Fruit fly (Drosophila melanogaster) whole organism, embryonic: ENCODE data around the gene sordd2.

Source experiments
- B-H2 ChIP-seq: fragments of 200-800 bp; sonication (Bioruptor generic); optimal IDR thresholded peaks from 2 replicates; lab custom pipeline; 2018; ENCODE audit warnings: missing biosample characterization, mild to moderate bottlenecking, missing genetic modification characterization
- CG1024 ChIP-seq: fragments of 200-800 bp; sonication (Bioruptor generic); IDR thresholded peaks from 2 replicates; pipeline ENCODE4 v1.3.6; 2022; ENCODE audit warnings: missing biosample characterization, missing genetic modification characterization
- CG10267 ChIP-seq: fragments of 200-800 bp; sonication (Bioruptor generic); optimal IDR thresholded peaks from 2 replicates; lab custom pipeline; 2018; ENCODE audit warnings: missing biosample characterization, mild to moderate bottlenecking, missing genetic modification characterization, moderate library complexity
- CG10431 ChIP-seq: fragments of 200-800 bp; sonication (Bioruptor generic); optimal IDR thresholded peaks from 3 replicates; lab custom pipeline; 2018; ENCODE audit warnings: missing biosample characterization, mild to moderate bottlenecking, missing genetic modification characterization
- CG11093 ChIP-seq: fragments of 200-800 bp; sonication (Bioruptor generic); IDR thresholded peaks from 3 replicates; pipeline ENCODE4 v1.3.6; 2022; ENCODE audit warnings: missing biosample characterization, missing genetic modification characterization
- CG13123 ChIP-seq: fragments of 200-800 bp; sonication (Bioruptor generic); optimal IDR thresholded peaks from 2 replicates; lab custom pipeline; 2016; ENCODE audit warnings: missing biosample characterization, missing genetic modification characterization
- CG14965 ChIP-seq: fragments of 200-800 bp; sonication (Bioruptor generic); optimal IDR thresholded peaks from 2 replicates; lab custom pipeline; 2016; ENCODE audit warnings: missing biosample characterization, missing genetic modification characterization, borderline replicate concordance
- CG15479 ChIP-seq: fragments of 200-800 bp; sonication (Bioruptor generic); optimal IDR thresholded peaks from 3 replicates; lab custom pipeline; 2019; ENCODE audit warnings: missing biosample characterization, mild to moderate bottlenecking, missing genetic modification characterization, moderate library complexity
- CG1792 ChIP-seq: fragments of 200-800 bp; sonication (Bioruptor generic); optimal IDR thresholded peaks from 2 replicates; lab custom pipeline; 2016; ENCODE audit warnings: missing biosample characterization, missing genetic modification characterization
- CG34376 ChIP-seq: fragments of 200-800 bp; sonication (Bioruptor generic); optimal IDR thresholded peaks from 2 replicates; lab custom pipeline; 2018; ENCODE audit warnings: missing biosample characterization, mild to moderate bottlenecking, missing genetic modification characterization
- CG4820 ChIP-seq: fragments of 200-800 bp; sonication (Bioruptor generic); optimal IDR thresholded peaks from 3 replicates; lab custom pipeline; 2016; ENCODE audit warnings: missing biosample characterization, missing genetic modification characterization
- CG5180 ChIP-seq: fragments of 200-800 bp; sonication (Bioruptor generic); optimal IDR thresholded peaks from 3 replicates; lab custom pipeline; 2017; ENCODE audit warnings: missing biosample characterization, missing genetic modification characterization, mild to moderate bottlenecking, moderate library complexity, missing genetic modification reagents
- CG8924 ChIP-seq: fragments of 200-800 bp; optimal IDR thresholded peaks from 3 replicates; lab custom pipeline; 2019; ENCODE audit warnings: missing biosample characterization, mild to moderate bottlenecking, missing genetic modification characterization, moderate library complexity
- CoRest ChIP-seq: fragments of 200-800 bp; sonication (Bioruptor generic); optimal IDR thresholded peaks from 3 replicates; lab custom pipeline; 2018; ENCODE audit warnings: missing biosample characterization, mild to moderate bottlenecking, missing genetic modification characterization, moderate library complexity
- Kr ChIP-seq: fragments of 200-800 bp; sonication (Bioruptor generic); optimal IDR thresholded peaks from 2 replicates; lab custom pipeline; 2017; ENCODE audit warnings: missing biosample characterization, mild to moderate bottlenecking, missing genetic modification characterization
- Med ChIP-seq: fragments of 200-800 bp; sonication (Bioruptor generic); peaks from one replicate; lab custom pipeline; 2016; ENCODE audit warnings: missing biosample characterization, missing genetic modification characterization, mild to moderate bottlenecking, inconsistent platforms, moderate library complexity
- Myb ChIP-seq: fragments of 200-800 bp; sonication (Bioruptor generic); optimal IDR thresholded peaks from 2 replicates; lab custom pipeline; 2016; ENCODE audit warnings: missing biosample characterization, missing genetic modification characterization
- Pdp1 ChIP-seq, 2 experiments: fragments of 200-800 bp; sonication (Bioruptor generic); optimal IDR thresholded peaks; 3 replicates each; lab custom pipeline; 2016; ENCODE audit warnings: missing biosample characterization in 2 of 2, missing genetic modification characterization in 2 of 2, mild to moderate bottlenecking in 1 of 2, moderate library complexity in 1 of 2
- Taf1 ChIP-seq: fragments of 200-800 bp; sonication (Bioruptor generic); IDR thresholded peaks from 2 replicates; pipeline ENCODE4 v1.3.6; 2022; ENCODE audit warnings: missing biosample characterization, missing genetic modification characterization
- bbx ChIP-seq: fragments of 200-800 bp; sonication (Bioruptor generic); IDR thresholded peaks from 2 replicates; pipeline ENCODE4 v1.3.6; 2022; ENCODE audit warnings: missing biosample characterization, missing genetic modification characterization; ENCODE audit not compliant: partially characterized antibody
- cg ChIP-seq: fragments of 200-800 bp; sonication (Bioruptor generic); optimal IDR thresholded peaks from 3 replicates; lab custom pipeline; 2019; ENCODE audit warnings: missing biosample characterization, mild to moderate bottlenecking, missing genetic modification characterization, moderate library complexity
- chinmo ChIP-seq: fragments of 200-800 bp; sonication (Bioruptor generic); IDR thresholded peaks from 4 replicates; pipeline ENCODE4 v1.3.6; 2022; ENCODE audit warnings: missing biosample characterization, missing genetic modification characterization; ENCODE audit not compliant: partially characterized antibody
- exex ChIP-seq: fragments of 200-800 bp; sonication (Bioruptor generic); optimal IDR thresholded peaks from 4 replicates; lab custom pipeline; 2018; ENCODE audit warnings: missing biosample characterization, mild to moderate bottlenecking, missing genetic modification characterization, moderate library complexity
- grau ChIP-seq: fragments of 200-800 bp; optimal IDR thresholded peaks from 3 replicates; lab custom pipeline; 2019; ENCODE audit warnings: missing biosample characterization, mild to moderate bottlenecking, missing genetic modification characterization, moderate library complexity
- gro ChIP-seq: fragments of 200-800 bp; sonication (Bioruptor generic); optimal IDR thresholded peaks from 2 replicates; lab custom pipeline; 2016; ENCODE audit warnings: missing biosample characterization, missing genetic modification characterization
- maf-S ChIP-seq: fragments of 200-800 bp; sonication (Bioruptor generic); optimal IDR thresholded peaks from 2 replicates; lab custom pipeline; 2016; ENCODE audit warnings: missing biosample characterization, missing genetic modification characterization
- mld ChIP-seq: fragments of 200-800 bp; sonication (Bioruptor generic); IDR thresholded peaks from 3 replicates; pipeline ENCODE4 v1.3.6; 2022; ENCODE audit warnings: missing biosample characterization, missing genetic modification characterization; ENCODE audit not compliant: partially characterized antibody
- nerfin-1 ChIP-seq: fragments of 200-800 bp; sonication (Bioruptor generic); optimal IDR thresholded peaks from 3 replicates; lab custom pipeline; 2019; ENCODE audit warnings: missing biosample characterization, mild to moderate bottlenecking, missing genetic modification characterization, moderate library complexity
- pfk ChIP-seq: fragments of 200-800 bp; sonication (Bioruptor generic); optimal IDR thresholded peaks from 2 replicates; lab custom pipeline; 2018; ENCODE audit warnings: missing biosample characterization, mild to moderate bottlenecking, missing genetic modification characterization, moderate library complexity
- sd ChIP-seq: fragments of 200-800 bp; sonication (Bioruptor generic); optimal IDR thresholded peaks from 3 replicates; lab custom pipeline; 2018; ENCODE audit warnings: missing biosample characterization, mild to moderate bottlenecking, missing genetic modification characterization, moderate library complexity
- sens ChIP-seq: fragments of 200-800 bp; sonication (Bioruptor generic); peaks from one replicate; lab custom pipeline; 2016; ENCODE audit warnings: missing biosample characterization, missing genetic modification characterization
- sim ChIP-seq: fragments of 200-800 bp; sonication (Bioruptor generic); IDR thresholded peaks from 2 replicates; pipeline ENCODE4 v1.3.6; 2022; ENCODE audit warnings: missing biosample characterization, missing genetic modification characterization
- slou ChIP-seq: fragments of 200-800 bp; sonication (Bioruptor generic); optimal IDR thresholded peaks from 3 replicates; lab custom pipeline; 2016; ENCODE audit warnings: missing biosample characterization, missing genetic modification characterization
- sug ChIP-seq: fragments of 200-800 bp; optimal IDR thresholded peaks from 2 replicates; lab custom pipeline; 2019; ENCODE audit warnings: missing biosample characterization, mild to moderate bottlenecking, missing genetic modification characterization, moderate library complexity
- vvl ChIP-seq: fragments of 200-800 bp; sonication (Bioruptor generic); IDR thresholded peaks from 2 replicates; pipeline ENCODE4 v1.3.6; 2022; ENCODE audit warnings: missing biosample characterization, missing genetic modification characterization

The sordd2 gene

dm6 chrX:15759752-15760446, 39.1 kb downstream of the sordd2 start:
- TF ChIP-seq sd (peak; percentile 60), Med (peak; percentile 35), nerfin-1 (peak; percentile 59), CG8924 (tag; lab: Kevin White, UChicago) (peak; percentile 53), CG5180 (no peak), cg (peak; percentile 68), chinmo (GFP tag; lab: Robert Waterston, UW) (0 out of 4 replicates have a peak, but pooled peaks have one; percentile 58), bbx (GFP tag; lab: Robert Waterston, UW) (no peak), sens (GFP tag; lab: Kevin White, UChicago) (peak; percentile 39), CG10267 (tag; lab: Kevin White, UChicago) (peak; percentile 66)

dm6 chrX:15758692-15759240, 40.2 kb downstream of the sordd2 start:
- TF ChIP-seq exex (tag; lab: Kevin White, UChicago) (peak; percentile 70), CG10431 (GFP tag; lab: Kevin White, UChicago) (no peak), CoRest (no peak), cg (peak; percentile 9), CG13123 (GFP tag; lab: Kevin White, UChicago) (no peak), vvl (no peak), B-H2 (GFP tag; lab: Kevin White, UChicago) (peak; percentile 0), Med (peak; percentile 58), CG1024 (GFP tag; lab: Robert Waterston, UW) (no peak), CG15479 (peak; percentile 17), slou (GFP tag; lab: Kevin White, UChicago) (no peak), gro (no peak), pfk (no peak), Taf1 (GFP tag; lab: Robert Waterston, UW) (no peak), grau (tag; lab: Kevin White, UChicago) (peak; percentile 60), sug (tag; lab: Kevin White, UChicago) (peak; percentile 19), mld (GFP tag; lab: Robert Waterston, UW) (no peak), CG34376 (GFP tag; lab: Kevin White, UChicago) (peak; percentile 30), maf-S (GFP tag; lab: Kevin White, UChicago) (no peak), Kr (GFP tag; lab: Kevin White, UChicago) (no peak), Pdp1 (GFP tag; optimal IDR thresholded peaks at IDR 0.05; lab: Kevin White, UChicago) (peak in 1 of 2 experiments; percentile 54), CG1792 (no peak)

dm6 chrX:15756018-15756417, 42.9 kb downstream of the sordd2 start, which contains the start of gene CG8260:
Gene CG8260 (plus strand): TSS chrX:15756318.
- TF ChIP-seq CG4820 (GFP tag; lab: Kevin White, UChicago) (no peak), Myb (GFP tag; lab: Kevin White, UChicago) (no peak), CG11093 (no peak), CG14965 (no peak), sim (GFP tag; lab: Robert Waterston, UW) (no peak)
